Fruit fly (Drosophila melanogaster) whole organism, wandering third instar larva: ENCODE results near the gene sofe.

Source experiments
- Hnf4 ChIP-seq: fragments of 200-800 bp; sonication (Bioruptor generic); optimal IDR thresholded peaks from 2 replicates; lab custom pipeline; 2016; ENCODE audit warnings: missing biosample characterization, mild to moderate bottlenecking, missing genetic modification characterization
- OdsH ChIP-seq: fragments of 200-800 bp; sonication (Bioruptor generic); optimal IDR thresholded peaks from 2 replicates; lab custom pipeline; 2016; ENCODE audit warnings: missing biosample characterization, mild to moderate bottlenecking, missing genetic modification characterization
- ey ChIP-seq: fragments of 200-800 bp; sonication (Bioruptor generic); optimal IDR thresholded peaks from 2 replicates; lab custom pipeline; 2016; ENCODE audit warnings: missing biosample characterization, missing genetic modification characterization
- fru ChIP-seq: fragments of 200-800 bp; sonication (Bioruptor generic); optimal IDR thresholded peaks from 3 replicates; lab custom pipeline; 2016; ENCODE audit warnings: missing biosample characterization, mild to moderate bottlenecking, missing genetic modification characterization
- pan ChIP-seq: fragments of >200 bp; optimal IDR thresholded peaks from 2 replicates; lab custom pipeline; 2017
- psq ChIP-seq: fragments of 200-800 bp; sonication (Bioruptor generic); optimal IDR thresholded peaks from 3 replicates; lab custom pipeline; 2017; ENCODE audit warnings: missing biosample characterization, mild to moderate bottlenecking, missing genetic modification characterization, moderate library complexity

- TF ChIP-seq OdsH (GFP tag; lab: Kevin White, UChicago) (no peak), ey (GFP tag; lab: Kevin White, UChicago) (no peak), fru (GFP tag; lab: Kevin White, UChicago) (no peak), pan (lab: Kevin White, UChicago) (no peak), Hnf4 (GFP tag; lab: Kevin White, UChicago) (no peak), psq (no peak)
Observed at dm6 chrX:10847436-10847446, 10.0 kb downstream of the sofe start, which contains the start of gene Pgls.
